Worm (Caenorhabditis elegans): Measurements from ENCODE around the gene madf-8.
A peak's percentile ranks its signal among the peaks of the same experiment; 100 is the strongest.

madf-8 gene

ce11 chrIII:3612882-3613479 is 37.7 kb downstream of the madf-8 start:
- TF ChIP-seq pqm-1 (tag; optimal IDR thresholded peaks at IDR 0.05) (no peak), nfya-1 (tag; optimal IDR thresholded peaks at IDR 0.05; ENCODE audit: insufficient read depth) (peak; percentile 88)

ce11 chrIII:3612387-3612786 is 38.2 kb downstream of the madf-8 start:
- TF ChIP-seq fos-1 (tag; optimal IDR thresholded peaks at IDR 0.05) (no peak), elt-2 (tag; optimal IDR thresholded peaks at IDR 0.05) (no peak), nhr-77 (tag; optimal IDR thresholded peaks at IDR 0.05) (no peak), snpc-4 (tag; optimal IDR thresholded peaks at IDR 0.05) (no peak), zag-1 (tag; optimal IDR thresholded peaks at IDR 0.05) (no peak), ztf-4 (tag; optimal IDR thresholded peaks at IDR 0.05) (no peak), nhr-67 (tag; optimal IDR thresholded peaks at IDR 0.05) (no peak), ceh-16 (tag; optimal IDR thresholded peaks at IDR 0.05) (no peak), nfya-1 (tag; optimal IDR thresholded peaks at IDR 0.05; ENCODE audit: insufficient read depth) (no peak), unc-39 (tag; optimal IDR thresholded peaks at IDR 0.05) (no peak), hmg-11 (tag; optimal IDR thresholded peaks at IDR 0.05) (no peak), lsy-12 (tag; optimal IDR thresholded peaks at IDR 0.05) (no peak), aly-2 (tag; optimal IDR thresholded peaks at IDR 0.05) (no peak)

ce11 chrIII:3605681-3606080 is 45.0 kb downstream of the madf-8 start:
- TF ChIP-seq pha-4 (tag; optimal IDR thresholded peaks at IDR 0.05), result peak; percentile 33
- no peak for TF ChIP-seq ama-1 (optimal IDR thresholded peaks at IDR 0.05)

ce11 chrIII:3601271-3601670 is 49.4 kb downstream of the madf-8 start:
- TF ChIP-seq nhr-77 (tag; optimal IDR thresholded peaks at IDR 0.05) (no peak), lin-15B (tag; optimal IDR thresholded peaks at IDR 0.05) (no peak), lin-39 (tag; optimal IDR thresholded peaks at IDR 0.05) (peak; percentile 41), ceh-16 (tag; optimal IDR thresholded peaks at IDR 0.05) (no peak), nfya-1 (tag; optimal IDR thresholded peaks at IDR 0.05; ENCODE audit: insufficient read depth) (peak; percentile 15), pqm-1 (tag; optimal IDR thresholded peaks at IDR 0.05) (no peak)

Measured in whole organism, L3 larva.